Fruit fly (Drosophila melanogaster) whole organism, larva: ENCODE results near the gene Brd8.

Experiments used
- noc ChIP-seq: fragments of 200-800 bp; sonication (Bioruptor generic); optimal IDR thresholded peaks from 3 replicates; lab custom pipeline; 2019; ENCODE audit warnings: missing biosample characterization, mild to moderate bottlenecking, missing genetic modification characterization, moderate library complexity

Gene Brd8

DNA sequence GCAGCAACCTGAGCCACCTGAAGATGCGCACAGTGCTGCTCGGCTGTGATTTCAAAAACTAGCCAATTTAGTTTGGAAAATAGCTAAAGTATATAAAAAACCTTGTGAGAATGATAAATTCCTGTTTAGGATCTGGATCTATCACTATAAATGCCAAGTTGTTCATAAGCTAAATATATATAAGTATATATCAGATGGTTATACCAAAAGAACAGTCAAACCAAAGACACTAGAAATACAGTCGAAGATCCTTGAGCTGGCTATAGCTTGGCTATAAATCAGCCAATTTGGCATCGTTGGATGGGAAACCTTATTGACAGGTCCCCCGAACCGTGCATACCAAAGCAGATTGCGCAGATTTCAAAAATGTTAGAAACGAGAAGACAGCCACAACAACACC lies 40.0 kb downstream of the Brd8 start:
- TF ChIP-seq noc (tag; lab: Kevin White, UChicago), result no peak

- TF ChIP-seq noc (tag; lab: Kevin White, UChicago), result no peak
These were observed 41.8 kb downstream of the Brd8 start for dm6 chr3R:29265075-29265474.

dm6 chr3R:29266607-29267006 lies 43.3 kb downstream of the Brd8 start:
- no peak for TF ChIP-seq noc (tag; lab: Kevin White, UChicago)

DNA sequence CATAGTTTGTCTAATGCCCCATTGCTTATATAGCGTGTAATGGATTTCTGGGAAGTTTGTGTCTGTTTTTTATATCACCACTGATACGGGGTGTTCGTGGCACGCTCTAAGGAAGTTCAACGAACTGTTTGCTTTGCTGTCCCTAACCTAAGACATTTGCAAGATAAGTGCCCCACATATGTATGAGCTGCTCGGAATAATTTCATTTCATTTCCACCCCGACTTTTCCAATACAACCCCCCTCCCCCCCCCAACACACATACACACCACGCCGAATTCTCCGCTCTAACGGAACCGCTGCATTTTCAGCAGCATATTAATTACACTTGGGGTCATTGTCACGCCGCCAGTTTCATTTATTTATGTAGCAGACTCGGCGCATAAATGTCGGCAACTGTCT lies 44.8 kb downstream of the Brd8 start:
- no peak for TF ChIP-seq noc (tag; lab: Kevin White, UChicago)

- TF ChIP-seq noc (tag; lab: Kevin White, UChicago), result no peak
These were observed 45.9 kb downstream of the Brd8 start for dm6 chr3R:29269204-29269603.

DNA sequence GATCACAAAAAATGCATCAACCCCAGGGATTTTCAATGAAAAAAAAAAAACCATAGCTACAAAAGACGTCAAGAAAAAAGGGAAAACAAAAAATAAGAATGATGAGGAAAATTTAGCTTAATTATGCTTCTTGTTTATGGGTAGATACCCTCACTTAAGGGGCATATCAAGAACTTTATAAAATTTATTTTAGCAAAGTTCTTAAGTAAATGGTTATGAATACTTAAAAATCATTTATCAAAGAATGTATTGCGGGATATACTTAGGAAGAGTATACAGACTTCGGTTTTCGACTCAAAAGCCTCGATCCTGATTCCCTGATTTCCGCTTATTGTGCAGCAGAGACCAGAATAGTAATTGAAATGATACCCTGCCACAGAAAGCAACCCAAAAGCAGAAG lies 49.7 kb downstream of the Brd8 start:
- no peak for TF ChIP-seq noc (tag; lab: Kevin White, UChicago)

DNA sequence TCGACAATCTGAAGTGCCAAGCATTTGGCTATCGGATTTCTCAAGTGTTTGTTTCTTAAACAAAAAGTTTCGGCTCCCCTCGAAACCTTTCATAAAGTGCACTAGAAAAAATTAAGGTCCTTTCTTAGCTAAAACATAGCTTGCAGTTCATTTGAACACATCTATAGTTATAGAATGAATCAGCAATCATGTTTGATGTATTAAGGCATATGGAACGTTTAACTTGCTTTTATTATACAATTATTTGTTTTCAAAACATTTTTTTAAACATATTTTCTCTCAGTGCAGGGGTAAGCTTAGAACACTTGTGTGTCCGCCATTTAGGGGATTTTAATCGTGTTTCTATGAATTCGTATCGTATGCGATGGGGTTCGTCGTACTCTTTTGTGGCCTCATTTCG lies 51.3 kb downstream of the Brd8 start:
- no peak for TF ChIP-seq noc (tag; lab: Kevin White, UChicago)
